Worm (Caenorhabditis elegans) whole organism, L4/young adult: ENCODE data around the gene ceh-99.

Experiments used
- W03F9.2 ChIP-seq: fragments of 150-350 bp; optimal IDR thresholded peaks from 2 replicates; lab custom pipeline; 2014; ENCODE audit warnings: missing biosample characterization, missing genetic modification characterization
- dao-5 ChIP-seq: sonication (generic microtip); optimal IDR thresholded peaks from 2 replicates; lab custom pipeline; 2016; ENCODE audit warnings: missing genotype, missing genetic modification characterization, moderate library complexity, missing compliant biosample characterization
- him-1 ChIP-seq: sonication (generic microtip); optimal IDR thresholded peaks from 2 replicates; lab custom pipeline; 2016; ENCODE audit warnings: missing genotype, missing genetic modification reagents, missing genetic modification characterization, missing compliant biosample characterization

DNA sequence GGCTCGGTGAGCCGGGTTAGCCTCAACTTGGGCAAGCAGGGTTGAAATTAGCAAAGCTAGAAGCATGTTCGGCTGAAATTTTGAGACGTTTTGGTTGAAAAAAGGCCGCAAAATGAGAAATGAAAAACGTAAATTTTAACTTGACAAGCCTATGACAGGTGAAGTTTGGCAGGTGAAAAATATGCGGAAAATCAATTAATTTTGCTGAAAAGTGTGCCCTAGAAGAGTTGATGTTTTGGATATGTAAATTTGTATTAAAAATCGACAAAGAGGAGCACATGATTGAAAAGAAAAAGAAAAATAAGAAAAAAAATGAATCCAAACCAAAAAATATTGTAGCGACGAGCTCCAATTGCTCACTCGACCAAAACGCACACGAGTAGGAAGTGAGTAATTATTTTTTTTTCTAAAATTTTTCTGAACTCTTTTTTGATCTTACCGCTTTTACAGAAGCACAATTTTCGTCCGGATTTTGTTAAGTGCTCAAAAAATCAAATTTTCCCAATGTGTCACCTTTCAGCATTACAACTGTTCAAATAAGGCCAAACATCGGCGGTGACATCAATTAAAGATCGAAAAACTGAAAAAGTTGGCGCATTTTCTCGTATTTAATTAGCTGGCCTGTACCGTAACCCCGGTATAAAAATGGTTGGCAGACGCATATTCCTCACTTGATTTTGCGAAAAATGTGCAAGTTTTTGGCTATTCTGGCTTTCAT lies 48.5 kb upstream of the ceh-99 start, which contains the start of the genes F15A4.5 and phat-8:
- no peak for TF ChIP-seq him-1 (tag; lab: Kevin White, UChicago)
- no peak for TF ChIP-seq W03F9.2 (tag; lab: Kevin White, UChicago)
- no peak for TF ChIP-seq dao-5 (tag; lab: Kevin White, UChicago)
